Fruit fly (Drosophila melanogaster) whole organism, embryonic: ENCODE data around the gene CG1324.

ENCODE experiments used
- Atf-2 ChIP-seq: fragments of 200-800 bp; sonication (Bioruptor generic); optimal IDR thresholded peaks from 2 replicates; lab custom pipeline; 2016; ENCODE audit warnings: missing biosample characterization, missing genetic modification characterization
- Atf3 ChIP-seq: fragments of 200-800 bp; sonication (Bioruptor generic); optimal IDR thresholded peaks from 3 replicates; lab custom pipeline; 2016; ENCODE audit warnings: missing biosample characterization, missing genetic modification characterization
- CG10209 ChIP-seq: fragments of 200-800 bp; sonication (Bioruptor generic); optimal IDR thresholded peaks from 3 replicates; lab custom pipeline; 2017; ENCODE audit warnings: missing biosample characterization, mild to moderate bottlenecking, missing genetic modification characterization, missing genetic modification reagents
- CG10321 ChIP-seq: fragments of 200-800 bp; sonication (Bioruptor generic); IDR thresholded peaks from 2 replicates; pipeline ENCODE4 v1.3.6; 2022; ENCODE audit warnings: missing biosample characterization, missing genetic modification characterization
- CG10959 ChIP-seq: fragments of 200-800 bp; sonication (Bioruptor generic); IDR thresholded peaks from 2 replicates; pipeline ENCODE4 v1.3.6; 2022; ENCODE audit warnings: missing biosample characterization, missing genetic modification characterization
- CG11504 ChIP-seq: fragments of 200-800 bp; sonication (Bioruptor generic); optimal IDR thresholded peaks from 3 replicates; lab custom pipeline; 2019; ENCODE audit warnings: missing biosample characterization, mild to moderate bottlenecking, missing genetic modification characterization, moderate library complexity
- CG14710 ChIP-seq: fragments of 200-800 bp; sonication (Bioruptor generic); optimal IDR thresholded peaks from 3 replicates; lab custom pipeline; 2019; ENCODE audit warnings: missing biosample characterization, mild to moderate bottlenecking, missing genetic modification characterization, moderate library complexity
- CG1529 ChIP-seq: fragments of 200-800 bp; sonication (Bioruptor generic); optimal IDR thresholded peaks from 3 replicates; lab custom pipeline; 2018; ENCODE audit warnings: missing biosample characterization, missing genetic modification characterization
- CG17359 ChIP-seq: fragments of 200-800 bp; sonication (Bioruptor generic); optimal IDR thresholded peaks from 3 replicates; lab custom pipeline; 2018; ENCODE audit warnings: missing biosample characterization, mild to moderate bottlenecking, missing genetic modification characterization, moderate library complexity
- CG17568 ChIP-seq: fragments of 200-800 bp; sonication (Bioruptor generic); optimal IDR thresholded peaks from 2 replicates; lab custom pipeline; 2018; ENCODE audit warnings: missing biosample characterization, mild to moderate bottlenecking, missing genetic modification characterization, moderate library complexity
- CG18011 ChIP-seq: fragments of 200-800 bp; sonication (Bioruptor generic); optimal IDR thresholded peaks from 2 replicates; lab custom pipeline; 2017; ENCODE audit warnings: missing biosample characterization, missing genetic modification characterization, mild to moderate bottlenecking, moderate library complexity, missing genotype
- CG18476 ChIP-seq: fragments of 200-800 bp; sonication (Bioruptor generic); optimal IDR thresholded peaks from 2 replicates; lab custom pipeline; 2016; ENCODE audit warnings: missing biosample characterization, mild to moderate bottlenecking, missing genetic modification characterization
- CG30431 ChIP-seq: fragments of 200-800 bp; sonication (Bioruptor generic); optimal IDR thresholded peaks from 2 replicates; lab custom pipeline; 2017; ENCODE audit warnings: missing biosample characterization, missing genetic modification characterization
- CG32532 ChIP-seq: fragments of 200-800 bp; sonication (Bioruptor generic); IDR thresholded peaks from 2 replicates; pipeline ENCODE4 v1.3.6; 2022; ENCODE audit warnings: missing biosample characterization, missing genetic modification characterization
- CG3995 ChIP-seq: fragments of 200-800 bp; sonication (Bioruptor generic); optimal IDR thresholded peaks from 3 replicates; lab custom pipeline; 2016; ENCODE audit warnings: missing biosample characterization, missing genetic modification characterization
- CG42726 ChIP-seq: fragments of 200-800 bp; sonication (Bioruptor generic); IDR thresholded peaks from 2 replicates; pipeline ENCODE4 v1.3.6; 2022; ENCODE audit warnings: missing biosample characterization, missing genetic modification characterization; ENCODE audit not compliant: partially characterized antibody
- CG6654 ChIP-seq: fragments of 200-800 bp; sonication (Bioruptor generic); optimal IDR thresholded peaks from 2 replicates; lab custom pipeline; 2017; ENCODE audit warnings: missing biosample characterization, mild to moderate bottlenecking, missing genetic modification characterization
- CG7357 ChIP-seq: fragments of 200-800 bp; sonication (Bioruptor generic); IDR thresholded peaks from 3 replicates; pipeline ENCODE4 v1.3.6; 2022; ENCODE audit warnings: missing biosample characterization, missing genetic modification characterization
- CG9609 ChIP-seq: fragments of 200-800 bp; sonication (Bioruptor generic); optimal IDR thresholded peaks from 3 replicates; lab custom pipeline; 2016; ENCODE audit warnings: missing biosample characterization, missing genetic modification characterization
- Chrac-16 ChIP-seq: fragments of 200-800 bp; sonication (Bioruptor generic); optimal IDR thresholded peaks from 3 replicates; lab custom pipeline; 2016; ENCODE audit warnings: missing biosample characterization, missing genetic modification characterization
- CoRest ChIP-seq: fragments of 200-800 bp; sonication (Bioruptor generic); optimal IDR thresholded peaks from 3 replicates; lab custom pipeline; 2018; ENCODE audit warnings: missing biosample characterization, mild to moderate bottlenecking, missing genetic modification characterization, moderate library complexity
- CrebB ChIP-seq: fragments of 200-800 bp; sonication (Bioruptor generic); optimal IDR thresholded peaks from 3 replicates; lab custom pipeline; 2018; ENCODE audit warnings: missing biosample characterization, mild to moderate bottlenecking, missing genetic modification characterization
- Deaf1 ChIP-seq: fragments of 200-800 bp; optimal IDR thresholded peaks from 3 replicates; lab custom pipeline; 2019; ENCODE audit warnings: missing biosample characterization, mild to moderate bottlenecking, missing genetic modification characterization, moderate library complexity
- Dip2 ChIP-seq: fragments of 200-800 bp; sonication (Bioruptor generic); IDR thresholded peaks from 2 replicates; pipeline ENCODE4 v1.3.6; 2022; ENCODE audit warnings: missing biosample characterization, missing genetic modification characterization
- Dp ChIP-seq: fragments of 200-800 bp; sonication (Bioruptor generic); optimal IDR thresholded peaks from 2 replicates; lab custom pipeline; 2018; ENCODE audit warnings: missing biosample characterization, mild to moderate bottlenecking, missing genetic modification characterization, moderate library complexity
- E2f2 ChIP-seq: fragments of 200-800 bp; sonication (Bioruptor generic); IDR thresholded peaks from 2 replicates; pipeline ENCODE4 v1.3.6; 2022; ENCODE audit warnings: missing biosample characterization, missing genetic modification characterization
- Fer3 ChIP-seq: fragments of 200-800 bp; sonication (Bioruptor generic); optimal IDR thresholded peaks from 2 replicates; lab custom pipeline; 2018; ENCODE audit warnings: missing biosample characterization, mild to moderate bottlenecking, missing genetic modification characterization, moderate library complexity
- H2.0 ChIP-seq: fragments of 200-800 bp; sonication (Bioruptor generic); IDR thresholded peaks from 2 replicates; pipeline ENCODE4 v1.3.6; 2022; ENCODE audit warnings: missing biosample characterization, missing genetic modification characterization
- HHEX ChIP-seq: fragments of 200-800 bp; sonication (Bioruptor generic); optimal IDR thresholded peaks from 3 replicates; lab custom pipeline; 2017; ENCODE audit warnings: missing biosample characterization, mild to moderate bottlenecking, missing genetic modification characterization, missing genetic modification reagents
- Hmx ChIP-seq: fragments of 200-800 bp; sonication (Bioruptor generic); optimal IDR thresholded peaks from 2 replicates; lab custom pipeline; 2016; ENCODE audit warnings: missing biosample characterization, missing genetic modification characterization
- Med ChIP-seq: fragments of 200-800 bp; sonication (Bioruptor generic); peaks from one replicate; lab custom pipeline; 2016; ENCODE audit warnings: missing biosample characterization, missing genetic modification characterization, mild to moderate bottlenecking, inconsistent platforms, moderate library complexity
- Opbp ChIP-seq: fragments of 200-800 bp; sonication (Bioruptor generic); IDR thresholded peaks from 3 replicates; pipeline ENCODE4 v1.3.6; 2022; ENCODE audit warnings: missing biosample characterization, missing genetic modification characterization; ENCODE audit not compliant: partially characterized antibody
- Stat92E ChIP-seq, 3 experiments: fragments of >200 bp in 2 of 3; fragments of 200-800 bp in 1 of 3; sonication (Bioruptor generic) in 1 of 3; optimal IDR thresholded peaks; 2 replicates each; lab custom pipeline; 2017 to 2019; ENCODE audit warnings: missing biosample characterization in 3 of 3, missing genetic modification characterization in 3 of 3, mild to moderate bottlenecking in 1 of 3, moderate library complexity in 1 of 3
- al ChIP-seq: fragments of 200-800 bp; sonication (Bioruptor generic); IDR thresholded peaks from 2 replicates; pipeline ENCODE4 v1.3.6; 2022; ENCODE audit warnings: missing biosample characterization, missing genetic modification characterization
- bbx ChIP-seq: fragments of 200-800 bp; sonication (Bioruptor generic); IDR thresholded peaks from 2 replicates; pipeline ENCODE4 v1.3.6; 2022; ENCODE audit warnings: missing biosample characterization, missing genetic modification characterization; ENCODE audit not compliant: partially characterized antibody
- br ChIP-seq: fragments of >200 bp; optimal IDR thresholded peaks from 2 replicates; lab custom pipeline; 2017
- cas ChIP-seq: fragments of 200-800 bp; sonication (Bioruptor generic); IDR thresholded peaks from 2 replicates; pipeline ENCODE4 v1.3.6; 2022; ENCODE audit warnings: missing biosample characterization, missing genetic modification characterization
- crc ChIP-seq: fragments of 200-800 bp; sonication (Bioruptor generic); optimal IDR thresholded peaks from 2 replicates; lab custom pipeline; 2016; ENCODE audit warnings: missing biosample characterization, missing genetic modification characterization
- dmrt99B ChIP-seq: fragments of 200-800 bp; sonication (Bioruptor generic); optimal IDR thresholded peaks from 2 replicates; lab custom pipeline; 2018; ENCODE audit warnings: missing biosample characterization, mild to moderate bottlenecking, missing genetic modification characterization, moderate library complexity
- exex ChIP-seq: fragments of 200-800 bp; sonication (Bioruptor generic); optimal IDR thresholded peaks from 4 replicates; lab custom pipeline; 2018; ENCODE audit warnings: missing biosample characterization, mild to moderate bottlenecking, missing genetic modification characterization, moderate library complexity
- fu2 ChIP-seq: fragments of 200-800 bp; sonication (Bioruptor generic); optimal IDR thresholded peaks from 2 replicates; lab custom pipeline; 2016; ENCODE audit warnings: missing biosample characterization, missing genetic modification characterization
- h ChIP-seq: fragments of >200 bp; optimal IDR thresholded peaks from 2 replicates; lab custom pipeline; 2017
- hbn ChIP-seq: fragments of 200-800 bp; sonication (Bioruptor generic); IDR thresholded peaks from 2 replicates; pipeline ENCODE4 v1.3.6; 2022; ENCODE audit warnings: missing biosample characterization, missing genetic modification characterization; ENCODE audit not compliant: partially characterized antibody
- inv ChIP-seq: fragments of 200-800 bp; sonication (Bioruptor generic); IDR thresholded peaks from 2 replicates; pipeline ENCODE4 v1.3.6; 2022; ENCODE audit warnings: missing biosample characterization, missing genetic modification characterization; ENCODE audit not compliant: partially characterized antibody
- jigr1 ChIP-seq: fragments of 200-800 bp; sonication (Bioruptor generic); IDR thresholded peaks from 3 replicates; pipeline ENCODE4 v1.3.6; 2022; ENCODE audit warnings: missing biosample characterization, missing genetic modification characterization
- lab ChIP-seq: fragments of 200-800 bp; sonication (Bioruptor generic); optimal IDR thresholded peaks from 3 replicates; lab custom pipeline; 2017; ENCODE audit warnings: missing biosample characterization, missing genetic modification characterization, mild to moderate bottlenecking, moderate library complexity, missing genetic modification reagents
- lilli ChIP-seq: fragments of 200-800 bp; sonication (Bioruptor generic); optimal IDR thresholded peaks from 3 replicates; lab custom pipeline; 2016; ENCODE audit warnings: missing biosample characterization, missing genetic modification characterization
- pan ChIP-seq, 4 experiments: fragments of >200 bp in 3 of 4; fragments of 200-800 bp in 1 of 4; sonication (Bioruptor generic) in 1 of 4; optimal IDR thresholded peaks in 3 of 4; IDR thresholded peaks in 1 of 4; 2 replicates each; pipeline versions ENCODE4 v1.3.6 to Lab custom; 2017 to 2022; ENCODE audit warnings: missing biosample characterization in 2 of 4, missing genetic modification characterization in 2 of 4, mixed read lengths in 1 of 4
- shn ChIP-seq: fragments of 200-800 bp; sonication (Bioruptor generic); optimal IDR thresholded peaks from 3 replicates; lab custom pipeline; 2016; ENCODE audit warnings: missing biosample characterization, missing genetic modification characterization
- trem ChIP-seq: fragments of 200-800 bp; optimal IDR thresholded peaks from 3 replicates; lab custom pipeline; 2019; ENCODE audit warnings: missing biosample characterization, mild to moderate bottlenecking, missing genetic modification characterization, moderate library complexity

The CG1324 gene

DNA sequence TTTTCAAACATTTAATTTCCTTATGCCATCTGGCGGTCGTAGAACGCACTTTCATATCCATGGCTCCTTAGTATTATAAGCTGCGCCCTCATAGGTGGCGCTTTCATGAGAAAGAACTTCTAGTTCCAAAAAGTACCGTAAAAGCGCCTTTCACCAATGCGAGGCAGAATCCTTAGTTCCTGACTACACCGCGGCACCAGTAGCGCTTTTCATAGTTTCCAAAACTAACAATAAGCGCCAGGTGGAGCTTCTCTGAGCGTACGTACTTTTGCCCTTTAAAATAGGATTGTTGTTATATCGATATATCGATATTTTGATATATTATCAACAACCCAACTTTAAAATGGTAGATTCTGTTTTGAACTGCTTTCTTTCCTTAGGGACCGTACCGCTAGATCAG is 24.7 kb upstream of the CG1324 start (continued):
- TF ChIP-seq CG11504, result peak; percentile 71
- peak; percentile 39 for TF ChIP-seq Deaf1
- peak; percentile 72 for TF ChIP-seq lab
- TF ChIP-seq trem (tag; lab: Kevin White, UChicago), result peak; percentile 68
- TF ChIP-seq Dp (GFP tag; lab: Kevin White, UChicago), result peak; percentile 54
- peak; percentile 92 for TF ChIP-seq CG32532 (GFP tag; lab: Robert Waterston, UW)
- TF ChIP-seq dmrt99B (tag; lab: Kevin White, UChicago), result peak; percentile 61
- peak; percentile 86 for TF ChIP-seq Dip2
- peak; percentile 80 for TF ChIP-seq bbx
- TF ChIP-seq h (lab: Kevin White, UChicago), result no peak
- TF ChIP-seq H2.0, result peak; percentile 50; the same call in 1 of the 2 replicates
- peak; percentile 80 for TF ChIP-seq CG42726 (GFP tag; lab: Robert Waterston, UW)
- no peak for TF ChIP-seq jigr1 (GFP tag; lab: Robert Waterston, UW)
- TF ChIP-seq Atf3 (GFP tag; lab: Kevin White, UChicago), result peak; percentile 73
- peak; percentile 82 for TF ChIP-seq lilli (GFP tag; lab: Kevin White, UChicago)
- TF ChIP-seq CG9609, result peak; percentile 85
- peak; percentile 86 for TF ChIP-seq shn (GFP tag; lab: Kevin White, UChicago)
- TF ChIP-seq CG18011, result peak; percentile 30
- peak; percentile 62 for TF ChIP-seq E2f2
- TF ChIP-seq CG10209 (GFP tag; lab: Kevin White, UChicago), result peak; percentile 73
- peak; percentile 73 for TF ChIP-seq CoRest
- TF ChIP-seq hbn (GFP tag; lab: Robert Waterston, UW), result peak; percentile 84
- peak; percentile 80 for TF ChIP-seq Chrac-16
- TF ChIP-seq Atf-2 (GFP tag; lab: Kevin White, UChicago), result peak; percentile 76
- peak; percentile 81 for TF ChIP-seq CG17359 (tag; lab: Kevin White, UChicago)
- TF ChIP-seq CG17568 (GFP tag; lab: Kevin White, UChicago), result peak; percentile 60
- TF ChIP-seq HHEX, result peak; percentile 80
- TF ChIP-seq al (GFP tag; lab: Robert Waterston, UW), result peak; percentile 66
- no peak for TF ChIP-seq br (lab: Kevin White, UChicago)
- peak; percentile 51 for TF ChIP-seq CG1529 (GFP tag; lab: Kevin White, UChicago)
- TF ChIP-seq crc (GFP tag; lab: Kevin White, UChicago), result peak; percentile 47
- TF ChIP-seq CG6654 (GFP tag; lab: Kevin White, UChicago), result peak; percentile 56
- TF ChIP-seq pan (optimal IDR thresholded peaks at IDR 0.05; lab: Kevin White, UChicago), result no peak
- TF ChIP-seq pan (GFP tag; optimal IDR thresholded peaks at IDR 0.05 in 1 of 2, IDR thresholded peaks at IDR 0.05 in 1 of 2), result no peak
- peak; percentile 50 for TF ChIP-seq CG18476 (GFP tag; lab: Kevin White, UChicago)
- TF ChIP-seq fu2, result peak; percentile 69
- no peak for TF ChIP-seq CG3995 (GFP tag; lab: Kevin White, UChicago)
- TF ChIP-seq Hmx (GFP tag; lab: Kevin White, UChicago), result no peak
- TF ChIP-seq CG7357, result no peak
- peak; percentile 84 for TF ChIP-seq Opbp (GFP tag; lab: Robert Waterston, UW)
- TF ChIP-seq inv (GFP tag; lab: Robert Waterston, UW), result peak; percentile 75
- peak; percentile 6 for TF ChIP-seq CrebB (tag; lab: Kevin White, UChicago)
- peak; percentile 58 for TF ChIP-seq CG30431 (GFP tag; lab: Kevin White, UChicago)
- TF ChIP-seq CG10321, result peak; percentile 41; the same call in 1 of the 2 replicates
- TF ChIP-seq CG14710 (tag; lab: Kevin White, UChicago), result peak; percentile 67
- no peak for TF ChIP-seq cas (GFP tag; lab: Robert Waterston, UW)
- peak; percentile 83 for TF ChIP-seq CG10959 (GFP tag; lab: Robert Waterston, UW)
- peak; percentile 70 for TF ChIP-seq Fer3
- TF ChIP-seq Med (GFP tag; lab: Kevin White, UChicago), result peak; percentile 98
- TF ChIP-seq exex, result no peak
- no peak for TF ChIP-seq Stat92E (GFP tag; optimal IDR thresholded peaks at IDR 0.05; lab: Kevin White, UChicago)
